Worm (Caenorhabditis elegans): Measurements from ENCODE around the gene C35D10.17.

- TF ChIP-seq cebp-1 (GFP tag; IDR thresholded peaks at IDR 0.05): no peak
- TF ChIP-seq cebp-1 (tag; optimal IDR thresholded peaks at IDR 0.05): no peak
- no peak for TF ChIP-seq ekl-4 (GFP tag; IDR thresholded peaks at IDR 0.05)
- no peak for TF ChIP-seq dpl-1 (GFP tag; optimal IDR thresholded peaks at IDR 0.05)
- TF ChIP-seq nhr-80 (tag; optimal IDR thresholded peaks at IDR 0.05): no peak
- no peak for TF ChIP-seq mel-28 (tag; optimal IDR thresholded peaks at IDR 0.05; ENCODE audit: borderline replicate concordance)
Measured at ce11 chrIII:4910956-4911355, 44.1 kb downstream of the C35D10.17 start, which contains the start of gene F26F4.2.

Measured in whole organism, young adult.